Worm (Caenorhabditis elegans) whole organism, L1 larva: ENCODE measurements around the gene F46G10.4.

Experiments used
- blmp-1 ChIP-seq: fragments of 150-350 bp; optimal IDR thresholded peaks from 2 replicates; lab custom pipeline; 2014; ENCODE audit warnings: missing biosample characterization, missing genetic modification characterization
- efl-3 ChIP-seq: fragments of 200-800 bp; sonication (Bioruptor generic); optimal IDR thresholded peaks from 2 replicates; lab custom pipeline; 2018; ENCODE audit warnings: mild to moderate bottlenecking, missing genetic modification characterization, missing compliant biosample characterization
- egl-27 ChIP-seq, 2 experiments: fragments of 150-350 bp in 1 of 2; sonication (generic microtip); optimal IDR thresholded peaks; 3 replicates each; lab custom pipeline; 2017 to 2018; ENCODE audit warnings: missing biosample characterization in 2 of 2, missing genetic modification characterization in 2 of 2, missing genetic modification reagents in 2 of 2
- fkh-10 ChIP-seq: sonication (generic microtip); optimal IDR thresholded peaks from 2 replicates; lab custom pipeline; 2017; ENCODE audit warnings: missing biosample characterization, missing genetic modification reagents, missing genetic modification characterization
- jun-1 ChIP-seq: fragments of 150-350 bp; optimal IDR thresholded peaks from 2 replicates; lab custom pipeline; 2014; ENCODE audit warnings: missing biosample characterization, missing genetic modification reagents, missing genetic modification characterization
- mep-1 ChIP-seq: fragments of 150-350 bp; optimal IDR thresholded peaks from 2 replicates; lab custom pipeline; 2014; ENCODE audit warnings: missing biosample characterization, missing genetic modification characterization
- nhr-84 ChIP-seq: sonication (generic microtip); optimal IDR thresholded peaks from 2 replicates; lab custom pipeline; 2017; ENCODE audit warnings: missing biosample characterization, missing genetic modification characterization
- unc-130 ChIP-seq: fragments of 150-350 bp; optimal IDR thresholded peaks from 2 replicates; lab custom pipeline; 2017; ENCODE audit warnings: missing biosample characterization, missing genetic modification characterization, inconsistent platforms

DNA sequence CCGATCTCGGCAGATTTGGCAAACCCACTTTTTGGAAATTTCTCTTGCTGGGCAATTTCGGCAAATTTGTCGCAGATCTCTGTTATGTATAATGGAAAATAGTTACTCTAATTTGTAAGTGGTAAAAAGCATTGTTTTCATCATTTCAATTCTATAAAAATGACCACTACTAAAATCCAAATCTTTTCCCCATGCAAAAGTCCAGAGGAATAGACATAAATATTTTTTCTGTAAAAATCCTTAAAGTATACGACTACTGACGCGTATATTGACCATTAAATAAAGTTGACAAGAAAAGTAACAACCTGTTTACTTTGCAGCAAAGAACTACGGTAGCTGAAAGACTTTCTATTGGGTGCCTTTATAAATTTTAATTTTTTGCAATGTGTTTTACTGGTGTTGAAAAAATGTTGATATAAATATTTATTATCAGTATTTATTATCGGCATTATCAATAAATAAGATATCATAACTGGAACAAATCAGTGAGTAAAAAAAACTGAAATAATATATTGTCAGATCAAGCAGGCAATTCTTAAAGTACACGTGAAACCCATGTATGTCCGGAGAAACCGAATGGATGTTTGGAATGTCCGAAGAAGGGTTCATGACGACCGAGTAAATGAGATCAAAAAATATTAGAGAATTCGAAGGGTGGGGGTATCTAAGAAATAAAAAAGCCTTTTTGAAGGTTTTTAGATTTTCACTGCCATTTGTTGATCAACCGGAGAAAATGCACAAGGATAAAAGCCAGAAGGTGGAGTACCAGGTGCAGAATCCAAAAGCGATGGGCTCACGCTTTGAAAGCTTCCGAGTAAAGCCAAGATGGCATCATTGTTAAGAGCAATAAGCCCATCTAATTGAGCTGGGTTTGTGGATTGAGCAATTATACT is 15.6 kb downstream of the F46G10.4 start:
- TF ChIP-seq blmp-1 (tag; lab: Kevin White, UChicago) (no peak), efl-3 (no peak), nhr-84 (tag; lab: Kevin White, UChicago) (no peak), fkh-10 (no peak), egl-27 (tag; optimal IDR thresholded peaks at IDR 0.05; lab: Kevin White, UChicago) (no peak), jun-1 (no peak), unc-130 (no peak), mep-1 (no peak)
